Fruit fly (Drosophila melanogaster): ENCODE data around the gene CG9525.

Gene CG9525

dm6 chr2L:8937003-8937402, 25.2 kb downstream of the CG9525 start, which contains the start of gene Tsp29Fb (continued):
- TF ChIP-seq pum (GFP tag; optimal IDR thresholded peaks at IDR 0.05), result peak; percentile 52
- TF ChIP-seq CG7745 (tag; optimal IDR thresholded peaks at IDR 0.05), result no peak
- TF ChIP-seq nerfin-2 (GFP tag; IDR thresholded peaks at IDR 0.05; ENCODE audit: partially characterized antibody), result no peak
- TF ChIP-seq CG11093 (GFP tag; IDR thresholded peaks at IDR 0.05), result peak; percentile 65; the same call in 2 of the 3 replicates
- no peak for TF ChIP-seq gt (GFP tag; IDR thresholded peaks at IDR 0.05)
- peak; percentile 78 for TF ChIP-seq slbo (GFP tag; IDR thresholded peaks at IDR 0.05)
- TF ChIP-seq CG7963 (GFP tag; IDR thresholded peaks at IDR 0.05; ENCODE audit: partially characterized antibody), result no peak
- TF ChIP-seq CG30403 (GFP tag; optimal IDR thresholded peaks at IDR 0.05), result peak; percentile 87
- peak; percentile 5 for TF ChIP-seq corto (GFP tag; optimal IDR thresholded peaks at IDR 0.05)
- peak; percentile 86 for TF ChIP-seq CG8924 (tag; optimal IDR thresholded peaks at IDR 0.05)
- no peak for TF ChIP-seq CG10462 (GFP tag; optimal IDR thresholded peaks at IDR 0.05)
- peak; percentile 65 for TF ChIP-seq vvl (GFP tag; IDR thresholded peaks at IDR 0.05)
- TF ChIP-seq pita (GFP tag; optimal IDR thresholded peaks at IDR 0.05), result no peak
- TF ChIP-seq CG6254 (GFP tag; optimal IDR thresholded peaks at IDR 0.05), result no peak
- no peak for TF ChIP-seq hbn (GFP tag; IDR thresholded peaks at IDR 0.05; ENCODE audit: partially characterized antibody)
- TF ChIP-seq ro (GFP tag; IDR thresholded peaks at IDR 0.05), result no peak
- no peak for TF ChIP-seq toy (GFP tag; IDR thresholded peaks at IDR 0.05)
- TF ChIP-seq CG7372 (GFP tag; IDR thresholded peaks at IDR 0.05), result peak; percentile 66; the same call in 1 of the 2 replicates
- TF ChIP-seq CG32772 (GFP tag; IDR thresholded peaks at IDR 0.05), result peak; percentile 60
- peak; percentile 89 for TF ChIP-seq dmrt99B (tag; optimal IDR thresholded peaks at IDR 0.05)
- peak; percentile 85 for TF ChIP-seq CG3281 (GFP tag; optimal IDR thresholded peaks at IDR 0.05)
- TF ChIP-seq luna (GFP tag; optimal IDR thresholded peaks at IDR 0.05), result no peak
- TF ChIP-seq disco-r (GFP tag; optimal IDR thresholded peaks at IDR 0.05), result peak; percentile 7
- peak; percentile 38; the same call in 1 of the 4 replicates for TF ChIP-seq Gug (GFP tag; IDR thresholded peaks at IDR 0.05)
- peak; percentile 55 for TF ChIP-seq tio (GFP tag; optimal IDR thresholded peaks at IDR 0.05)
- TF ChIP-seq ems (GFP tag; optimal IDR thresholded peaks at IDR 0.05), result peak; percentile 48
- TF ChIP-seq CG7987 (GFP tag; optimal IDR thresholded peaks at IDR 0.05), result no peak
- TF ChIP-seq so (GFP tag; IDR thresholded peaks at IDR 0.05), result peak; percentile 76; the same call in 1 of the 3 replicates
- no peak for TF ChIP-seq repo (GFP tag; optimal IDR thresholded peaks at IDR 0.05)
- no peak for TF ChIP-seq tll (GFP tag; optimal IDR thresholded peaks at IDR 0.05)
- no peak for TF ChIP-seq Doc2 (GFP tag; IDR thresholded peaks at IDR 0.05)
- TF ChIP-seq stc (GFP tag; IDR thresholded peaks at IDR 0.05), result peak; percentile 51
- no peak for TF ChIP-seq chm (GFP tag; IDR thresholded peaks at IDR 0.05)
- TF ChIP-seq en (GFP tag; optimal IDR thresholded peaks at IDR 0.05), result no peak
- peak; percentile 71 for TF ChIP-seq CG18262 (tag; optimal IDR thresholded peaks at IDR 0.05)
- peak; percentile 54 for TF ChIP-seq CG4424 (GFP tag; optimal IDR thresholded peaks at IDR 0.05)
- TF ChIP-seq slou (GFP tag; optimal IDR thresholded peaks at IDR 0.05), result no peak
- TF ChIP-seq gsb (GFP tag; IDR thresholded peaks at IDR 0.05), result no peak
- no peak for TF ChIP-seq vnd (GFP tag; IDR thresholded peaks at IDR 0.05; ENCODE audit: partially characterized antibody)
- TF ChIP-seq CG18476 (GFP tag; optimal IDR thresholded peaks at IDR 0.05), result peak; percentile 55
- peak; percentile 87 for TF ChIP-seq Meics (GFP tag; optimal IDR thresholded peaks at IDR 0.05)
- TF ChIP-seq NK7.1 (GFP tag; optimal IDR thresholded peaks at IDR 0.05), result no peak
- TF ChIP-seq Hr39 (optimal IDR thresholded peaks at IDR 0.05), result no peak
- TF ChIP-seq org-1 (GFP tag; optimal IDR thresholded peaks at IDR 0.05), result peak; percentile 71
- TF ChIP-seq sens (GFP tag), result peak; percentile 90
- TF ChIP-seq CG16863 (GFP tag; optimal IDR thresholded peaks at IDR 0.05), result peak; percentile 31
- TF ChIP-seq slp2 (GFP tag; optimal IDR thresholded peaks at IDR 0.05), result peak; percentile 45
- peak; percentile 83 for TF ChIP-seq CG13296 (GFP tag; optimal IDR thresholded peaks at IDR 0.05)
- peak in 1 of 2 experiments; percentile 57 for TF ChIP-seq bsh (GFP tag; optimal IDR thresholded peaks at IDR 0.05)
- peak; percentile 77 for TF ChIP-seq Xbp1 (GFP tag; optimal IDR thresholded peaks at IDR 0.05)
- peak; percentile 68; the same call in 1 of the 3 replicates for TF ChIP-seq CG11695 (GFP tag; IDR thresholded peaks at IDR 0.05)
- peak; percentile 16 for TF ChIP-seq CG1792 (GFP tag; optimal IDR thresholded peaks at IDR 0.05)

Data from whole organism, embryonic.